Worm (Caenorhabditis elegans) whole organism, L2 larva: ENCODE measurements around the gene Y43F8C.16.

Experiments used
- C34F6.9 ChIP-seq: fragments of 150-350 bp; optimal IDR thresholded peaks from 2 replicates; lab custom pipeline; 2014; ENCODE audit warnings: missing biosample characterization, missing genetic modification characterization
- F13H6.1 ChIP-seq: sonication (generic microtip); optimal IDR thresholded peaks from 2 replicates; lab custom pipeline; 2016; ENCODE audit warnings: missing genetic modification characterization, missing compliant biosample characterization
- R02D3.7 ChIP-seq: fragments of 150-350 bp; optimal IDR thresholded peaks from 2 replicates; lab custom pipeline; 2014; ENCODE audit warnings: missing biosample characterization, missing genetic modification characterization
- Y55F3AM.14 ChIP-seq: fragments of 200-800 bp; sonication (Bioruptor generic); optimal IDR thresholded peaks from 2 replicates; lab custom pipeline; 2018; ENCODE audit warnings: mild to moderate bottlenecking, missing genetic modification characterization, missing compliant biosample characterization
- ZK546.5 ChIP-seq: sonication (generic microtip); optimal IDR thresholded peaks from 2 replicates; lab custom pipeline; 2017; ENCODE audit warnings: missing biosample characterization, missing genetic modification characterization
- alr-1 ChIP-seq: fragments of 150-350 bp; optimal IDR thresholded peaks from 2 replicates; lab custom pipeline; 2014; ENCODE audit warnings: missing biosample characterization, missing genetic modification characterization
- aly-2 ChIP-seq: fragments of 150-350 bp; optimal IDR thresholded peaks from 2 replicates; lab custom pipeline; 2014; ENCODE audit warnings: missing biosample characterization, missing genetic modification characterization
- ama-1 ChIP-seq: fragments of 150-350 bp; optimal IDR thresholded peaks from 2 replicates; lab custom pipeline; 2018; ENCODE audit warnings: inconsistent platforms
- blmp-1 ChIP-seq: sonication (generic microtip); optimal IDR thresholded peaks from 2 replicates; lab custom pipeline; 2017; ENCODE audit warnings: missing genetic modification characterization, mild to moderate bottlenecking, missing compliant biosample characterization, antibody characterized with exemption, moderate library complexity; ENCODE audit not compliant: insufficient read depth
- ceh-82 ChIP-seq: fragments of 150-350 bp; optimal IDR thresholded peaks from 2 replicates; lab custom pipeline; 2014; ENCODE audit warnings: missing biosample characterization, missing genetic modification characterization
- crh-2 ChIP-seq: sonication (generic microtip); optimal IDR thresholded peaks from 2 replicates; lab custom pipeline; 2017; ENCODE audit warnings: missing biosample characterization, missing genetic modification characterization
- egl-27 ChIP-seq: sonication (generic microtip); optimal IDR thresholded peaks from 3 replicates; lab custom pipeline; 2017; ENCODE audit warnings: missing biosample characterization, missing genetic modification reagents, missing genetic modification characterization
- elt-1 ChIP-seq: fragments of 150-350 bp; optimal IDR thresholded peaks from 2 replicates; lab custom pipeline; 2014; ENCODE audit warnings: missing biosample characterization, missing genetic modification characterization
- fos-1 ChIP-seq: fragments of 150-350 bp; optimal IDR thresholded peaks from 2 replicates; lab custom pipeline; 2014; ENCODE audit warnings: missing biosample characterization, missing genetic modification characterization
- lin-11 ChIP-seq: fragments of 150-350 bp; sonication (generic microtip); optimal IDR thresholded peaks from 2 replicates; lab custom pipeline; 2014; ENCODE audit warnings: missing biosample characterization, missing genetic modification characterization, inconsistent platforms, mixed read lengths
- lin-13 ChIP-seq: fragments of 150-350 bp; optimal IDR thresholded peaks from 2 replicates; lab custom pipeline; 2014; ENCODE audit warnings: missing biosample characterization, missing genetic modification reagents, missing genetic modification characterization
- lin-39 ChIP-seq: fragments of 150-350 bp; optimal IDR thresholded peaks from 2 replicates; lab custom pipeline; 2014; ENCODE audit warnings: missing biosample characterization, missing genetic modification reagents, missing genetic modification characterization
- lsy-2 ChIP-seq, 2 experiments: fragments of 150-350 bp in 1 of 2; sonication (generic microtip) in 1 of 2; optimal IDR thresholded peaks; 2 replicates each; lab custom pipeline; 2014 to 2017; ENCODE audit warnings: missing biosample characterization in 2 of 2, missing genetic modification characterization in 2 of 2
- mab-5 ChIP-seq: fragments of 150-350 bp; optimal IDR thresholded peaks from 2 replicates; lab custom pipeline; 2014; ENCODE audit warnings: missing biosample characterization, missing genetic modification characterization
- nhr-10 ChIP-seq: sonication (generic microtip); optimal IDR thresholded peaks from 2 replicates; lab custom pipeline; 2017; ENCODE audit warnings: missing biosample characterization, missing genetic modification characterization
- nhr-11 ChIP-seq: fragments of 150-350 bp; optimal IDR thresholded peaks from 2 replicates; lab custom pipeline; 2014; ENCODE audit warnings: missing biosample characterization, missing genetic modification characterization
- nhr-12 ChIP-seq: fragments of 150-350 bp; optimal IDR thresholded peaks from 2 replicates; lab custom pipeline; 2014; ENCODE audit warnings: missing biosample characterization, missing genetic modification characterization
- nhr-129 ChIP-seq: fragments of 150-350 bp; optimal IDR thresholded peaks from 2 replicates; lab custom pipeline; 2014; ENCODE audit warnings: missing biosample characterization, missing genetic modification characterization
- nhr-21 ChIP-seq: fragments of 150-350 bp; optimal IDR thresholded peaks from 2 replicates; lab custom pipeline; 2014; ENCODE audit warnings: missing biosample characterization, missing genetic modification characterization
- nhr-237 ChIP-seq: fragments of 150-350 bp; optimal IDR thresholded peaks from 2 replicates; lab custom pipeline; 2014; ENCODE audit warnings: missing biosample characterization, missing genetic modification characterization
- nhr-25 ChIP-seq: fragments of 150-350 bp; sonication (generic microtip); optimal IDR thresholded peaks from 3 replicates; lab custom pipeline; 2014; ENCODE audit warnings: missing biosample characterization, missing genetic modification characterization
- nhr-6 ChIP-seq: fragments of 150-350 bp; optimal IDR thresholded peaks from 2 replicates; lab custom pipeline; 2014; ENCODE audit warnings: missing biosample characterization, missing genetic modification characterization
- peb-1 ChIP-seq: fragments of 150-350 bp; optimal IDR thresholded peaks from 2 replicates; lab custom pipeline; 2014; ENCODE audit warnings: missing biosample characterization, missing genetic modification characterization
- sem-4 ChIP-seq: fragments of 150-350 bp; optimal IDR thresholded peaks from 2 replicates; lab custom pipeline; 2014; ENCODE audit warnings: missing biosample characterization, missing genetic modification reagents, missing genetic modification characterization
- skn-1 ChIP-seq: sonication (generic microtip); optimal IDR thresholded peaks from 2 replicates; lab custom pipeline; 2017; ENCODE audit warnings: missing biosample characterization, missing genetic modification characterization
- snpc-4 ChIP-seq: fragments of 150-350 bp; optimal IDR thresholded peaks from 2 replicates; lab custom pipeline; 2014; ENCODE audit warnings: missing biosample characterization, missing genetic modification characterization
- unc-55 ChIP-seq: fragments of 150-350 bp; sonication (generic microtip); optimal IDR thresholded peaks from 3 replicates; lab custom pipeline; 2014; ENCODE audit warnings: missing biosample characterization, missing genetic modification reagents, missing genetic modification characterization
- unc-62 ChIP-seq: fragments of 150-350 bp; optimal IDR thresholded peaks from 2 replicates; lab custom pipeline; 2014; ENCODE audit warnings: missing biosample characterization, missing genetic modification reagents, missing genetic modification characterization
- zag-1 ChIP-seq: fragments of 150-350 bp; optimal IDR thresholded peaks from 2 replicates; lab custom pipeline; 2014; ENCODE audit warnings: missing biosample characterization, missing genetic modification characterization
- ztf-1 ChIP-seq: fragments of 200-800 bp; sonication (Bioruptor generic); conservative IDR thresholded peaks from 2 replicates; pipeline ENCODE4 v1.3.6; 2022; ENCODE audit warnings: missing genetic modification characterization, missing compliant biosample characterization
- ztf-11 ChIP-seq: sonication (generic microtip); optimal IDR thresholded peaks from 2 replicates; lab custom pipeline; 2017; ENCODE audit warnings: missing biosample characterization, missing genetic modification characterization
- ztf-4 ChIP-seq: fragments of 150-350 bp; optimal IDR thresholded peaks from 2 replicates; lab custom pipeline; 2014; ENCODE audit warnings: missing biosample characterization, missing genetic modification characterization

The Y43F8C.16 gene

DNA sequence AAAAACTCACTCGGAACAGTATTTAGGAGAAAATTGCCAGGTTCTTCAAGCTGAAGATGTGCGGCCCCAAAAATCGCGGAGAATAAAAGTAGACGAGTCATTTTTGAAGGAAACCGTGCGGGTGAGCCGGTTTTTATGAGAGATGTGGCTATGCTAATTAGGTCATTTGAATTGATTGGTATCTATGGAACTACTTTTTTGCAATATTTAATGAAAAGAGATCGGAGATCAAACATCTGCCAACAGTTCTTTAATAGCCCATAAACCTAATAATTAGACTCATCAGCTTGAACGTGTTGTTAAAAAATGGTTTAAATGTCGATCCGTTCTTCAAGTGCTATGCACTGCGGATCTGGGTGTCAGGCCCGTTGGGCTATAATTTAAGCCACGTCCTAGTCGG, at the start of gene Y43F8C.16:
Y43F8C.16 (minus strand) TSS at position 101 of the 400 bp plus-strand sequence.
- TF ChIP-seq peb-1 (tag; lab: Kevin White, UChicago) (no peak), zag-1 (tag; lab: Kevin White, UChicago) (no peak), fos-1 (tag; lab: Kevin White, UChicago) (no peak), egl-27 (tag; lab: Kevin White, UChicago) (no peak), aly-2 (tag; lab: Kevin White, UChicago) (no peak), ztf-4 (tag; lab: Kevin White, UChicago) (no peak), elt-1 (tag; lab: Kevin White, UChicago) (no peak), nhr-25 (tag; lab: Kevin White, UChicago) (no peak), F13H6.1 (tag; lab: Kevin White, UChicago) (no peak), lin-13 (GFP tag; lab: Kevin White, UChicago) (no peak), sem-4 (tag; lab: Kevin White, UChicago) (no peak), C34F6.9 (tag; lab: Kevin White, UChicago) (no peak), crh-2 (no peak), Y55F3AM.14 (no peak), R02D3.7 (tag; lab: Kevin White, UChicago) (no peak), ZK546.5 (tag; lab: Kevin White, UChicago) (no peak), nhr-21 (tag; lab: Kevin White, UChicago) (no peak), unc-62 (GFP tag; lab: Kevin White, UChicago) (no peak), ceh-82 (tag; lab: Kevin White, UChicago) (no peak), unc-55 (GFP tag; lab: Kevin White, UChicago) (no peak)

- no peak for TF ChIP-seq lin-11 (tag; lab: Kevin White, UChicago)
- no peak for TF ChIP-seq lsy-2 (tag; optimal IDR thresholded peaks at IDR 0.05; lab: Kevin White, UChicago)
- no peak for TF ChIP-seq sem-4 (tag; lab: Kevin White, UChicago)
- TF ChIP-seq nhr-11 (tag; lab: Kevin White, UChicago) = no peak
- no peak for TF ChIP-seq peb-1 (tag; lab: Kevin White, UChicago)
- no peak for TF ChIP-seq snpc-4 (tag; lab: Kevin White, UChicago)
- TF ChIP-seq ama-1 (lab: Kevin White, UChicago) = no peak
- no peak for TF ChIP-seq ZK546.5 (tag; lab: Kevin White, UChicago)
- TF ChIP-seq nhr-237 (tag; lab: Kevin White, UChicago) = no peak
- TF ChIP-seq nhr-12 (tag; lab: Kevin White, UChicago) = no peak
- no peak for TF ChIP-seq nhr-129 (tag; lab: Kevin White, UChicago)
- no peak for TF ChIP-seq skn-1 (tag; lab: Kevin White, UChicago)
- no peak for TF ChIP-seq unc-55 (GFP tag; lab: Kevin White, UChicago)
- TF ChIP-seq ztf-11 (tag; lab: Kevin White, UChicago) = no peak
- no peak for TF ChIP-seq nhr-21 (tag; lab: Kevin White, UChicago)
- no peak for TF ChIP-seq elt-1 (tag; lab: Kevin White, UChicago)
- TF ChIP-seq nhr-6 = no peak
Measured at ce11 chrV:19760751-19761150, 45.4 kb upstream of the Y43F8C.16 start, which contains the start of gene M162.5. Gene M162.5, plus strand, starts transcription at chrV:19761051.

DNA sequence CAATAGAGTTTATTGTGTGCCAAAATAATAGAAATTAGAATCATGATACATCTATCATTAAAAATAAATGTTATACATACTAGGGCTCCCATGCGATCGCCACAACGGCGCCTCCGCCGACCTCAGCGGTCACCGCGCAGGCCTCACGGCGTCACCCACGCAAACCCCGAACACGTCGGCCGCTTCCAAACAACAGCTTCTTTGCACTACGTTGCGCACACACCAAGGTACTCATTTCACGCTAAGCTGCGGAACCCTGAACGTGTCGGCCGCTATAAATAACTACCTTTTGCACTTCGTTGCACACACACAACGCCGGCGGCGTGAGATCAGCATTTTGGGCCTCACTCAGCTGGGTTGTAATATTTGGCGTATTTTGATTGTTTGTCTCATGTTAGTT, 44.0 kb upstream of the Y43F8C.16 start:
- TF ChIP-seq lsy-2 (tag; optimal IDR thresholded peaks at IDR 0.05; lab: Kevin White, UChicago) = no peak
- TF ChIP-seq R02D3.7 (tag; lab: Kevin White, UChicago) = no peak
- no peak for TF ChIP-seq lin-11 (tag; lab: Kevin White, UChicago)
- TF ChIP-seq Y55F3AM.14 = no peak
- no peak for TF ChIP-seq ztf-11 (tag; lab: Kevin White, UChicago)
- TF ChIP-seq blmp-1 (tag; lab: Kevin White, UChicago) = no peak
- TF ChIP-seq skn-1 (tag; lab: Kevin White, UChicago) = no peak
- TF ChIP-seq alr-1 (tag; lab: Kevin White, UChicago) = no peak
- TF ChIP-seq nhr-10 (tag; lab: Kevin White, UChicago) = no peak
- TF ChIP-seq nhr-25 (tag; lab: Kevin White, UChicago) = no peak
- TF ChIP-seq nhr-21 (tag; lab: Kevin White, UChicago) = no peak
- no peak for TF ChIP-seq ceh-82 (tag; lab: Kevin White, UChicago)
- TF ChIP-seq lin-39 (tag; lab: Kevin White, UChicago) = no peak
- TF ChIP-seq F13H6.1 (tag; lab: Kevin White, UChicago) = no peak
- no peak for TF ChIP-seq ztf-1 (GFP tag; lab: Robert Waterston, UW)
- no peak for TF ChIP-seq snpc-4 (tag; lab: Kevin White, UChicago)
- no peak for TF ChIP-seq nhr-11 (tag; lab: Kevin White, UChicago)
- no peak for TF ChIP-seq ztf-4 (tag; lab: Kevin White, UChicago)
- no peak for TF ChIP-seq crh-2
- TF ChIP-seq mab-5 = no peak
